Worm (Caenorhabditis elegans) whole organism, L4 larva: ENCODE results near the gene ksr-1.

Source experiments
- F10B5.3 ChIP-seq: sonication (generic microtip); optimal IDR thresholded peaks from 2 replicates; lab custom pipeline; 2016; ENCODE audit warnings: mild to moderate bottlenecking, missing genetic modification characterization, missing compliant biosample characterization
- F44E2.7 ChIP-seq: fragments of 200-800 bp; sonication (Bioruptor generic); IDR thresholded peaks from 2 replicates; pipeline ENCODE4 v2.1.2; 2022; ENCODE audit warnings: missing genetic modification characterization, missing compliant biosample characterization
- ZK546.5 ChIP-seq, 2 experiments: sonication (generic microtip); optimal IDR thresholded peaks; 2 replicates each; lab custom pipeline; 2017; ENCODE audit warnings: missing biosample characterization in 2 of 2, missing genetic modification characterization in 2 of 2
- aha-1 ChIP-seq: fragments of 150-350 bp; peaks from one replicate; lab custom pipeline; 2014; ENCODE audit warnings: missing biosample characterization, missing genetic modification characterization
- arid-1 ChIP-seq: fragments of 200-800 bp; sonication (Bioruptor generic); conservative IDR thresholded peaks from 2 replicates; pipeline ENCODE4 v1.3.6; 2022; ENCODE audit warnings: missing genetic modification reagents, missing genetic modification characterization, missing compliant biosample characterization
- ceh-62 ChIP-seq: sonication (generic microtip); optimal IDR thresholded peaks from 2 replicates; lab custom pipeline; 2017; ENCODE audit warnings: missing biosample characterization, missing genetic modification characterization
- ceh-82 ChIP-seq: sonication (generic microtip); optimal IDR thresholded peaks from 2 replicates; lab custom pipeline; 2017; ENCODE audit warnings: missing biosample characterization, missing genetic modification characterization
- cey-2 ChIP-seq: sonication (generic microtip); optimal IDR thresholded peaks from 3 replicates; lab custom pipeline; 2017; ENCODE audit warnings: missing genetic modification characterization, mild to moderate bottlenecking, missing compliant biosample characterization, antibody characterized with exemption, borderline replicate concordance; ENCODE audit not compliant: insufficient read depth
- daf-16 ChIP-seq, 3 experiments: sonication (generic microtip); optimal IDR thresholded peaks; 2 replicates each; lab custom pipeline; 2016 to 2017; ENCODE audit warnings: missing genetic modification characterization in 3 of 3, missing genetic modification reagents in 3 of 3, mild to moderate bottlenecking in 2 of 3, missing compliant biosample characterization in 2 of 3, missing biosample characterization in 1 of 3, moderate library complexity in 1 of 3
- daf-8 ChIP-seq: fragments of 200-800 bp; sonication (Bioruptor generic); IDR thresholded peaks from 2 replicates; pipeline ENCODE4 v1.3.6; 2022; ENCODE audit warnings: missing genetic modification characterization, missing compliant biosample characterization
- dmd-6 ChIP-seq: fragments of 200-800 bp; sonication (Bioruptor generic); IDR thresholded peaks from 2 replicates; pipeline ENCODE4 v1.3.6; 2022; ENCODE audit warnings: missing genetic modification reagents, missing genetic modification characterization, missing compliant biosample characterization
- dmd-8 ChIP-seq: fragments of 200-800 bp; sonication (Bioruptor generic); IDR thresholded peaks from 2 replicates; pipeline ENCODE4 v1.3.6; 2022; ENCODE audit warnings: missing genetic modification characterization, missing compliant biosample characterization
- egl-43 ChIP-seq: fragments of 200-800 bp; sonication (Bioruptor generic); IDR thresholded peaks from 2 replicates; pipeline ENCODE4 v1.3.6; 2022; ENCODE audit warnings: missing genetic modification reagents, missing genetic modification characterization, missing compliant biosample characterization
- hif-1 ChIP-seq, 2 experiments: sonication (generic microtip); optimal IDR thresholded peaks; 2 replicates each; lab custom pipeline; 2016 to 2017; ENCODE audit warnings: missing compliant biosample characterization in 2 of 2, missing genetic modification characterization in 2 of 2, missing genetic modification reagents in 2 of 2, missing genotype in 2 of 2, mild to moderate bottlenecking in 1 of 2
- hlh-11 ChIP-seq: fragments of 200-800 bp; sonication (Bioruptor generic); optimal IDR thresholded peaks from 2 replicates; lab custom pipeline; 2018; ENCODE audit warnings: mild to moderate bottlenecking, missing genetic modification characterization, missing compliant biosample characterization
- hlh-30 ChIP-seq: sonication (generic microtip); optimal IDR thresholded peaks from 2 replicates; lab custom pipeline; 2017; ENCODE audit warnings: antibody characterized with exemption, mild to moderate bottlenecking, missing genetic modification characterization, missing compliant biosample characterization; ENCODE audit not compliant: insufficient read depth
- hmg-1.1 ChIP-seq: fragments of 200-800 bp; sonication (Bioruptor generic); IDR thresholded peaks from 2 replicates; pipeline ENCODE4 v1.3.6; 2022; ENCODE audit warnings: missing genetic modification reagents, missing genetic modification characterization, missing compliant biosample characterization
- lin-1 ChIP-seq: fragments of 200-800 bp; sonication (Bioruptor generic); IDR thresholded peaks from 2 replicates; pipeline ENCODE4 v1.3.6; 2022; ENCODE audit warnings: missing genetic modification reagents, missing genetic modification characterization, missing compliant biosample characterization
- lin-13 ChIP-seq: fragments of 150-350 bp; optimal IDR thresholded peaks from 2 replicates; lab custom pipeline; 2014; ENCODE audit warnings: missing biosample characterization, missing genetic modification reagents, missing genetic modification characterization
- lir-3 ChIP-seq: sonication (generic microtip); optimal IDR thresholded peaks from 2 replicates; lab custom pipeline; 2016; ENCODE audit warnings: mild to moderate bottlenecking, missing genetic modification characterization, missing compliant biosample characterization
- mdl-1 ChIP-seq, 2 experiments: fragments of 150-350 bp in 1 of 2; sonication (generic microtip) in 1 of 2; optimal IDR thresholded peaks; 2 replicates each; lab custom pipeline; 2014 to 2017; ENCODE audit warnings: missing biosample characterization in 2 of 2, missing genetic modification characterization in 2 of 2
- mep-1 ChIP-seq: fragments of 150-350 bp; sonication (generic microtip); optimal IDR thresholded peaks from 3 replicates; lab custom pipeline; 2014; ENCODE audit warnings: missing biosample characterization, missing genetic modification characterization
- mes-2 ChIP-seq: sonication (generic microtip); optimal IDR thresholded peaks from 2 replicates; lab custom pipeline; 2016; ENCODE audit warnings: missing genotype, mild to moderate bottlenecking, missing genetic modification characterization, missing compliant biosample characterization; ENCODE audit not compliant: poor library complexity, severe bottlenecking
- mxl-3 ChIP-seq: fragments of 200-800 bp; sonication (Bioruptor generic); optimal IDR thresholded peaks from 2 replicates; lab custom pipeline; 2018; ENCODE audit warnings: mild to moderate bottlenecking, missing genetic modification characterization, missing compliant biosample characterization
- nhr-102 ChIP-seq: sonication (generic microtip); optimal IDR thresholded peaks from 2 replicates; lab custom pipeline; 2016; ENCODE audit warnings: mild to moderate bottlenecking, missing genetic modification characterization, moderate library complexity, missing compliant biosample characterization
- nhr-25 ChIP-seq: sonication (generic microtip); optimal IDR thresholded peaks from 2 replicates; lab custom pipeline; 2017; ENCODE audit warnings: missing genetic modification characterization, mild to moderate bottlenecking, missing compliant biosample characterization, antibody characterized with exemption, moderate library complexity, borderline replicate concordance; ENCODE audit not compliant: insufficient read depth
- nhr-28 ChIP-seq: fragments of 150-350 bp; optimal IDR thresholded peaks from 2 replicates; lab custom pipeline; 2014; ENCODE audit warnings: missing biosample characterization, missing genetic modification characterization
- nhr-41 ChIP-seq: fragments of 200-800 bp; sonication (Bioruptor generic); IDR thresholded peaks from 2 replicates; pipeline ENCODE4 v1.3.6; 2022; ENCODE audit warnings: missing genetic modification reagents, missing genetic modification characterization, missing compliant biosample characterization
- nhr-6 ChIP-seq: fragments of 150-350 bp; optimal IDR thresholded peaks from 2 replicates; lab custom pipeline; 2014; ENCODE audit warnings: missing biosample characterization, missing genetic modification characterization
- nhr-77 ChIP-seq: fragments of 150-350 bp; optimal IDR thresholded peaks from 2 replicates; lab custom pipeline; 2014; ENCODE audit warnings: missing biosample characterization, missing genetic modification characterization
- pha-4 ChIP-seq, 2 experiments: fragments of 150-350 bp in 1 of 2; fragments of 200-800 bp in 1 of 2; sonication (Bioruptor generic) in 1 of 2; IDR thresholded peaks in 1 of 2; optimal IDR thresholded peaks in 1 of 2; 2 replicates each; pipeline versions ENCODE4 v1.3.6 to Lab custom; 2014 to 2022; ENCODE audit warnings: missing genetic modification characterization in 2 of 2, missing genetic modification reagents in 2 of 2, missing biosample characterization in 1 of 2, missing compliant biosample characterization in 1 of 2
- php-3 ChIP-seq: fragments of 200-800 bp; sonication (Bioruptor generic); IDR thresholded peaks from 2 replicates; pipeline ENCODE4 v1.3.6; 2022; ENCODE audit warnings: missing genetic modification reagents, missing genetic modification characterization, missing compliant biosample characterization
- set-16 ChIP-seq: fragments of 200-800 bp; sonication (Bioruptor generic); IDR thresholded peaks from 2 replicates; pipeline ENCODE4 v1.3.6; 2022; ENCODE audit warnings: missing genetic modification reagents, missing genetic modification characterization, missing compliant biosample characterization
- skn-1 ChIP-seq: fragments of 150-350 bp; optimal IDR thresholded peaks from 2 replicates; lab custom pipeline; 2014; ENCODE audit warnings: missing biosample characterization, missing genetic modification characterization
- unc-62 ChIP-seq, 3 experiments: fragments of 150-350 bp in 1 of 3; sonication (generic microtip); optimal IDR thresholded peaks in 2 of 3; peaks in 1 of 3; 1 replicate in 1 of 3; 2 replicates in 2 of 3; lab custom pipeline; 2014 to 2017; ENCODE audit warnings: missing biosample characterization in 3 of 3, missing genetic modification characterization in 3 of 3, missing genetic modification reagents in 3 of 3, missing genotype in 1 of 3
- vab-7 ChIP-seq: fragments of 200-800 bp; sonication (Bioruptor generic); IDR thresholded peaks from 2 replicates; pipeline ENCODE4 v1.3.6; 2022; ENCODE audit warnings: missing genetic modification reagents, missing genetic modification characterization, missing compliant biosample characterization
- ztf-11 ChIP-seq: fragments of 150-350 bp; optimal IDR thresholded peaks from 2 replicates; lab custom pipeline; 2014; ENCODE audit warnings: missing biosample characterization, missing genetic modification characterization

ksr-1 gene

DNA sequence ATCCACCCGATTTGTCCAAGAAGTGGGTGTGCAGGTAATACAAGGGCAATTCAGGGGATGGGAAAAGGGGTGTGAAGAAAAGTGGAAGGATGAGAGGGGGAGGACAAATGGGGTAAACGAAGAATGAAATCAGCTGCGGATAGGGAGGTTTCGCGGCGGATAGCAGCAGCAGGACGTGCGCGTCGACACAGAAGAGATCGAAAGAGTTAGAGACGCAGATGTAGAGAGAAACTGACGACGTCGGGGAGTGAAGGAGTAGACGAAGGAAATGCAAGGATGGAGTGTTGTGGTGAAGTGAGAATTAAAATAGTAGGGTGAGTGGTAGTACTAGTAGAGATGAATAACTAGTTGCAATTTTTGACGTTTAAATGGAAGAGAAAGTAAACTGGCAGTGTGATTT is 22.7 kb upstream of the ksr-1 start, which contains the start of gene M60.6 (continued):
- TF ChIP-seq aha-1 (tag; lab: Kevin White, UChicago) (no peak), lin-1 (GFP tag; lab: Robert Waterston, UW) (no peak), nhr-41 (GFP tag; lab: Robert Waterston, UW) (no peak)

DNA sequence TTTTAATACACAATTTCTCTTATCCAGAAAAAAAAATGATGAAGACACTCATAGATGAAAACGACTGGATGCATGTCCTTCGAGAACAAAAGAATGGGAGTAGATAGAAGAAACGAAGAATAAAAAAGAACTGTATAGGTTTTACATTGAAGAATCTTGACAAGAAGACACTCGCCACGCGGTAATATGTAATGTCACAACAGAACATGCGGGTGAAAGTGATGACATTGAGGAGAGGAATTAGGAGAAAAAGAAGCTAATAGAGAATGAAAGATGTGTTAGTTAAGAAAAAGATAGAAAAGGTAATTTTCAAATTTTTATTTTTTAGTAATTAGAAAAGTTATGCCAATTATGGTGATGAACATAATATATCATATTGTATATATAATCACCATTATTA is 19.5 kb upstream of the ksr-1 start:
- TF ChIP-seq egl-43 (GFP tag; lab: Robert Waterston, UW) = no peak
- no peak for TF ChIP-seq ZK546.5 (tag; optimal IDR thresholded peaks at IDR 0.05; lab: Kevin White, UChicago)
- no peak for TF ChIP-seq dmd-8 (GFP tag; lab: Robert Waterston, UW)
- TF ChIP-seq F44E2.7 (GFP tag; lab: Robert Waterston, UW) = no peak
- TF ChIP-seq hlh-30 (tag; lab: Kevin White, UChicago) = peak; percentile 70
- peak; percentile 48 for TF ChIP-seq mxl-3 (GFP tag; lab: Kevin White, UChicago)
- no peak for TF ChIP-seq ceh-82 (tag; lab: Kevin White, UChicago)
- no peak for TF ChIP-seq php-3 (GFP tag; lab: Robert Waterston, UW)
- no peak for TF ChIP-seq F10B5.3 (tag; lab: Kevin White, UChicago)
- no peak for TF ChIP-seq mes-2 (tag; lab: Kevin White, UChicago)
- TF ChIP-seq ceh-62 = no peak
- no peak for TF ChIP-seq arid-1
- TF ChIP-seq ztf-11 (tag; lab: Kevin White, UChicago) = no peak
- no peak for TF ChIP-seq mep-1 (tag; lab: Kevin White, UChicago)
- no peak for TF ChIP-seq hmg-1.1
- TF ChIP-seq set-16 = no peak
- no peak for TF ChIP-seq nhr-77 (tag; lab: Kevin White, UChicago)
- no peak for TF ChIP-seq nhr-6
- peak; percentile 22 for TF ChIP-seq nhr-28 (tag; lab: Kevin White, UChicago)
- TF ChIP-seq cey-2 (tag; lab: Kevin White, UChicago) = no peak
- peak in 1 of 2 experiments; percentile 31 for TF ChIP-seq mdl-1 (tag; optimal IDR thresholded peaks at IDR 0.05; lab: Kevin White, UChicago)
- no peak for TF ChIP-seq skn-1 (tag; lab: Kevin White, UChicago)
- peak; percentile 49 for TF ChIP-seq nhr-25 (tag; lab: Kevin White, UChicago)

DNA sequence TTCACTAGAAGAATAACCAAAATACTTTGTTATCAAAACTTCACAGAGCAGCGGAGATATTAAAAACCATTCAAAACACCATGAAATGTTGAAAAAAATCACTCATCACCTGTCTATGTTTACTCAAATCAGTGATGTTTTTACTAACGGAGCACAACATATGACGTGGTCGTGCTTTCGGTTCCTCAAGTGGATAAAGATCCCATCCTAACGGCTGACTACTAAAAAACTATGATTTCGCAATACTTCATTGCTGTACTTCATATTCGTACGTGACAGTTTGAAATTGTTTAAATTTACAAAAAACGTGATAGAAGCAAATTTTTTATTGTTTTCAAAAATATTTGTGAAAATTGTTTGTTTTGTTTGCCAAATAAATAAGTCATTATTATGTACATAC is 17.3 kb upstream of the ksr-1 start:
- TF ChIP-seq hlh-30 (tag; lab: Kevin White, UChicago) (peak; percentile 44), vab-7 (GFP tag; lab: Robert Waterston, UW) (no peak), pha-4 (GFP tag; IDR thresholded peaks at IDR 0.05; lab: Robert Waterston, UW) (no peak), pha-4 (tag; optimal IDR thresholded peaks at IDR 0.05; lab: Kevin White, UChicago) (no peak), daf-16 (GFP tag; optimal IDR thresholded peaks at IDR 0.05; lab: Kevin White, UChicago) (peak in 1 of 2 experiments; percentile 94), daf-16 (tag; optimal IDR thresholded peaks at IDR 0.05; lab: Kevin White, UChicago) (no peak), hif-1 (tag; optimal IDR thresholded peaks at IDR 0.05; lab: Kevin White, UChicago) (peak in 1 of 2 experiments; percentile 95), dmd-6 (GFP tag; lab: Robert Waterston, UW) (no peak), lin-13 (no peak)
- TF ChIP-seq, all 104 proteins: peak for 3

DNA sequence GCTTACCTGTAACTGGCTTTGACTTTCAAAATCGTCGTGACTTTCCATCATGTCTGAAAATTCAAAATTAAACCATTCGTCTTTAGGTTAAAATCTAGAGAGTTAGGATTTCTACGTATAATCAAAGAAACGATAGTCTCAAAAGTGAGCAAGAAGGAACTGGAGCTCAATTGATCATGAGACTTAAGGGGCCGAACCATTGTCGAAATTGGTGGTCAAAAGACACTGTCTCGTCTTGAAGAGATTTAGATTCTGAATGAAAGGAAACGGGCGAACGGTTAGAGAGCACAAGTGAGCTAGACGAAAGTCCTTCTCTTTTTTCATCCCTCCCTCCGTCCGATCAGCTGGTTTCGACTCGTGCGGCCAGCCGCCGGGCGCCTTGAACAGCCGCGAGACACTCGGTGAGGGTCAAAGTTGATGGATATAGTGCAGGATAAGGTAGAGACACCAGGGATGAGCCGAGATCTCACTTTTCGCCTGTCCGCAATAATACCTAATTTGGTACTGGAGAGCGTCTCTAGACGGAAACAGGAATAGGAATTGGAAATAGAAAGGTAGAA is 13.8 kb upstream of the ksr-1 start, which contains the start of gene M60.7:
Gene M60.7, minus strand, starts transcription at position 51 of the 560 bp plus-strand sequence.
- TF ChIP-seq set-16 (peak; percentile 61; the same call in 1 of the 2 replicates), hlh-11 (tag; lab: Kevin White, UChicago) (peak; percentile 52), nhr-102 (no peak), php-3 (GFP tag; lab: Robert Waterston, UW) (no peak), daf-8 (GFP tag; lab: Robert Waterston, UW) (no peak), unc-62 (GFP tag; optimal IDR thresholded peaks at IDR 0.05 in 1 of 2; lab: Kevin White, UChicago) (peak in 1 of 2 experiments; percentile 80), unc-62 (tag; optimal IDR thresholded peaks at IDR 0.05; lab: Kevin White, UChicago) (no peak), lir-3 (tag; lab: Kevin White, UChicago) (no peak)
